Worm (Caenorhabditis elegans): ENCODE measurements around the gene ttn-1.

DNA sequence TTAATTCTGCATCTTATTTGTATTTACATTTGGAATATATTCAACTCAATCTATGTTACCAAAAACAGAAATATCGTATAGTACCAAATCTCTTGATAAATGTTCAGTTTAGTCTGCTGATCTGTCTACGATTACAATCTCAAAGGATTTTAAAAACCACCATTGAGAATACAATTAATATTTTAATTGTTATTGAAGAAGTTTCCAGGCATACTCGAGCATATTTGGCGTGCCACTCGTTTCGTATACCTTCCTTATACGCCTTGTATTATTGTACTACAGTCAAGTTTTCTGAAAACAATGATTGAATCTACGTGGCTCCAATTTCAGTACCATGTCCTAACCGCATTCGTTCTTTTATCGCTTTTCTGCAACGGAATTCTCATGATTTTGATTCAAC is 15.4 kb upstream of the ttn-1 start, which contains the start of gene str-206:
- TF ChIP-seq fos-1 (tag; optimal IDR thresholded peaks at IDR 0.05): no peak
- TF ChIP-seq unc-62 (GFP tag; optimal IDR thresholded peaks at IDR 0.05): no peak
- TF ChIP-seq R02D3.7 (tag; optimal IDR thresholded peaks at IDR 0.05): no peak
- TF ChIP-seq ztf-11 (tag; optimal IDR thresholded peaks at IDR 0.05): no peak
- no peak for TF ChIP-seq lin-39 (tag; optimal IDR thresholded peaks at IDR 0.05)
- no peak for TF ChIP-seq nhr-12 (tag; optimal IDR thresholded peaks at IDR 0.05)
- TF ChIP-seq dmd-4 (tag; optimal IDR thresholded peaks at IDR 0.05): no peak
- TF ChIP-seq ama-1 (optimal IDR thresholded peaks at IDR 0.05): no peak
- no peak for TF ChIP-seq lin-11 (tag; optimal IDR thresholded peaks at IDR 0.05)
- TF ChIP-seq F13H6.1 (tag; optimal IDR thresholded peaks at IDR 0.05): no peak
- no peak for TF ChIP-seq sma-9 (GFP tag; optimal IDR thresholded peaks at IDR 0.05)
- TF ChIP-seq sma-9 (tag; optimal IDR thresholded peaks at IDR 0.05): no peak
- no peak for TF ChIP-seq ztf-4 (tag; optimal IDR thresholded peaks at IDR 0.05)

All from whole organism, L2 larva.